Worm (Caenorhabditis elegans) whole organism, young adult: ENCODE results near the gene Y119D3B.12.

Experiments used
- C06A6.2 ChIP-seq: fragments of 200-800 bp; sonication (Bioruptor generic); conservative IDR thresholded peaks from 2 replicates; pipeline ENCODE4 v1.3.6; 2022; ENCODE audit warnings: missing genetic modification characterization, missing compliant biosample characterization
- D2030.7 ChIP-seq: fragments of 200-800 bp; sonication (Bioruptor generic); IDR thresholded peaks from 2 replicates; pipeline ENCODE4 v1.3.6; 2022; ENCODE audit warnings: missing genetic modification reagents, missing genetic modification characterization, missing compliant biosample characterization
- F10E7.11 ChIP-seq: sonication (generic microtip); optimal IDR thresholded peaks from 2 replicates; lab custom pipeline; 2017; ENCODE audit warnings: mild to moderate bottlenecking, missing genetic modification characterization, moderate library complexity, missing compliant biosample characterization
- F23B12.7 ChIP-seq: sonication (generic microtip); optimal IDR thresholded peaks from 2 replicates; lab custom pipeline; 2017; ENCODE audit warnings: missing genetic modification characterization, mild to moderate bottlenecking, missing compliant biosample characterization, antibody characterized with exemption, moderate library complexity; ENCODE audit not compliant: insufficient read depth
- F49E8.2 ChIP-seq: sonication (generic microtip); optimal IDR thresholded peaks from 3 replicates; lab custom pipeline; 2017; ENCODE audit warnings: missing genetic modification characterization, mild to moderate bottlenecking, missing compliant biosample characterization, antibody characterized with exemption, moderate library complexity; ENCODE audit not compliant: insufficient read depth
- F55B11.4 ChIP-seq: sonication (generic microtip); optimal IDR thresholded peaks from 2 replicates; lab custom pipeline; 2016; ENCODE audit warnings: missing compliant biosample characterization, missing genetic modification characterization, borderline replicate concordance; ENCODE audit not compliant: insufficient read depth
- T07F8.4 ChIP-seq: sonication (generic microtip); optimal IDR thresholded peaks from 2 replicates; lab custom pipeline; 2016; ENCODE audit warnings: mild to moderate bottlenecking, missing genetic modification characterization, moderate library complexity, missing compliant biosample characterization
- T26A5.8 ChIP-seq: sonication (generic microtip); optimal IDR thresholded peaks from 2 replicates; lab custom pipeline; 2016; ENCODE audit warnings: missing genetic modification characterization, missing compliant biosample characterization
- Y53G8AR.9 ChIP-seq: fragments of 200-800 bp; sonication (Bioruptor generic); conservative IDR thresholded peaks from 2 replicates; pipeline ENCODE4 v1.3.6; 2022; ENCODE audit warnings: missing genetic modification reagents, missing genetic modification characterization, missing compliant biosample characterization
- Y56A3A.18 ChIP-seq: fragments of 200-800 bp; sonication (Bioruptor generic); IDR thresholded peaks from 2 replicates; pipeline ENCODE4 v1.3.6; 2022; ENCODE audit warnings: missing genetic modification reagents, missing genetic modification characterization, missing compliant biosample characterization
- aptf-2 ChIP-seq: fragments of 200-800 bp; sonication (Bioruptor generic); conservative IDR thresholded peaks from 2 replicates; pipeline ENCODE4 v1.3.6; 2022; ENCODE audit warnings: missing genetic modification reagents, missing genetic modification characterization, missing compliant biosample characterization
- attf-6 ChIP-seq: fragments of 200-800 bp; sonication (Bioruptor generic); IDR thresholded peaks from 2 replicates; pipeline ENCODE4 v1.3.6; 2022; ENCODE audit warnings: missing genetic modification reagents, missing genetic modification characterization, missing compliant biosample characterization
- bed-2 ChIP-seq: fragments of 200-800 bp; sonication (Bioruptor generic); IDR thresholded peaks from 2 replicates; pipeline ENCODE4 v1.3.6; 2022; ENCODE audit warnings: missing genetic modification reagents, missing genetic modification characterization, missing compliant biosample characterization
- cebp-1 ChIP-seq, 2 experiments: fragments of 200-800 bp in 1 of 2; sonication (Bioruptor generic) in 1 of 2; sonication (generic microtip) in 1 of 2; IDR thresholded peaks in 1 of 2; optimal IDR thresholded peaks in 1 of 2; 2 replicates each; pipeline versions ENCODE4 v1.3.6 to Lab custom; 2017 to 2022; ENCODE audit warnings: missing compliant biosample characterization in 2 of 2, missing genetic modification characterization in 2 of 2, mild to moderate bottlenecking in 1 of 2, missing genetic modification reagents in 1 of 2, moderate library complexity in 1 of 2
- ceh-40 ChIP-seq: fragments of 200-800 bp; sonication (Bioruptor generic); IDR thresholded peaks from 2 replicates; pipeline ENCODE4 v1.3.6; 2022; ENCODE audit warnings: missing genetic modification characterization, missing compliant biosample characterization
- chd-7 ChIP-seq: sonication (generic microtip); optimal IDR thresholded peaks from 2 replicates; lab custom pipeline; 2016; ENCODE audit warnings: mild to moderate bottlenecking, missing genetic modification characterization, moderate library complexity, missing compliant biosample characterization
- die-1 ChIP-seq: sonication (generic microtip); optimal IDR thresholded peaks from 2 replicates; lab custom pipeline; 2016; ENCODE audit warnings: missing genotype, mild to moderate bottlenecking, missing genetic modification characterization, missing compliant biosample characterization
- dox-1 ChIP-seq: fragments of 200-800 bp; sonication (Bioruptor generic); IDR thresholded peaks from 2 replicates; pipeline ENCODE4 v1.3.6; 2022; ENCODE audit warnings: missing genetic modification reagents, missing genetic modification characterization, missing compliant biosample characterization
- egrh-3 ChIP-seq: fragments of 200-800 bp; sonication (Bioruptor generic); IDR thresholded peaks from 2 replicates; pipeline ENCODE4 v1.3.6; 2022; ENCODE audit warnings: missing genetic modification reagents, missing genetic modification characterization, missing compliant biosample characterization
- ekl-4 ChIP-seq: fragments of 200-800 bp; sonication (Bioruptor generic); IDR thresholded peaks from 2 replicates; pipeline ENCODE4 v1.3.6; 2022; ENCODE audit warnings: missing genetic modification reagents, missing genetic modification characterization, missing compliant biosample characterization
- hlh-26 ChIP-seq: fragments of 200-800 bp; sonication (Bioruptor generic); conservative IDR thresholded peaks from 2 replicates; pipeline ENCODE4 v1.3.6; 2022; ENCODE audit warnings: missing genetic modification reagents, missing genetic modification characterization, missing compliant biosample characterization
- hmg-1.2 ChIP-seq: fragments of 200-800 bp; sonication (Bioruptor generic); IDR thresholded peaks from 2 replicates; pipeline ENCODE4 v1.3.6; 2022; ENCODE audit warnings: missing genetic modification reagents, missing genetic modification characterization, missing compliant biosample characterization
- let-607 ChIP-seq, 2 experiments: fragments of 200-800 bp in 1 of 2; sonication (Bioruptor generic) in 1 of 2; sonication (generic microtip) in 1 of 2; optimal IDR thresholded peaks; 2 replicates each; lab custom pipeline; 2016 to 2018; ENCODE audit warnings: mild to moderate bottlenecking in 2 of 2, missing compliant biosample characterization in 2 of 2, missing genetic modification characterization in 2 of 2, moderate library complexity in 2 of 2, missing genotype in 1 of 2
- lin-26 ChIP-seq: fragments of 200-800 bp; sonication (Bioruptor generic); IDR thresholded peaks from 2 replicates; pipeline ENCODE4 v1.3.6; 2022; ENCODE audit warnings: missing genetic modification reagents, missing genetic modification characterization, missing compliant biosample characterization
- lin-54 ChIP-seq: fragments of 200-800 bp; sonication (Bioruptor generic); optimal IDR thresholded peaks from 2 replicates; lab custom pipeline; 2018; ENCODE audit warnings: mild to moderate bottlenecking, missing genetic modification characterization, missing compliant biosample characterization
- madf-8 ChIP-seq: fragments of 200-800 bp; sonication (Bioruptor generic); conservative IDR thresholded peaks from 2 replicates; pipeline ENCODE4 v1.3.6; 2022; ENCODE audit warnings: missing genetic modification reagents, missing genetic modification characterization, missing compliant biosample characterization
- mcd-1 ChIP-seq: fragments of 200-800 bp; sonication (Bioruptor generic); IDR thresholded peaks from 2 replicates; pipeline ENCODE4 v1.3.6; 2022; ENCODE audit warnings: missing genetic modification reagents, missing genetic modification characterization, missing compliant biosample characterization
- mxl-1 ChIP-seq: sonication (generic microtip); optimal IDR thresholded peaks from 2 replicates; lab custom pipeline; 2016; ENCODE audit warnings: missing genetic modification characterization, missing compliant biosample characterization
- nfya-2 ChIP-seq: fragments of 200-800 bp; sonication (Bioruptor generic); IDR thresholded peaks from 2 replicates; pipeline ENCODE4 v1.3.6; 2022; ENCODE audit warnings: missing genetic modification reagents, missing genetic modification characterization, missing compliant biosample characterization
- nfyb-1 ChIP-seq: fragments of 200-800 bp; sonication (Bioruptor generic); IDR thresholded peaks from 2 replicates; pipeline ENCODE4 v1.3.6; 2022; ENCODE audit warnings: missing genetic modification reagents, missing genetic modification characterization, missing compliant biosample characterization
- nhr-120 ChIP-seq: fragments of 200-800 bp; sonication (Bioruptor generic); IDR thresholded peaks from 2 replicates; pipeline ENCODE4 v1.3.6; 2022; ENCODE audit warnings: missing genetic modification characterization, missing compliant biosample characterization
- nhr-179 ChIP-seq: sonication (generic microtip); optimal IDR thresholded peaks from 2 replicates; lab custom pipeline; 2016; ENCODE audit warnings: mild to moderate bottlenecking, missing genetic modification characterization, missing compliant biosample characterization
- nhr-80 ChIP-seq: sonication (generic microtip); optimal IDR thresholded peaks from 2 replicates; lab custom pipeline; 2016; ENCODE audit warnings: missing genetic modification characterization, missing compliant biosample characterization
- pbrm-1 ChIP-seq: fragments of 200-800 bp; sonication (Bioruptor generic); IDR thresholded peaks from 2 replicates; pipeline ENCODE4 v1.3.6; 2022; ENCODE audit warnings: missing genetic modification reagents, missing genetic modification characterization, missing compliant biosample characterization
- pha-4 ChIP-seq: fragments of 150-350 bp; sonication (generic microtip); optimal IDR thresholded peaks from 2 replicates; lab custom pipeline; 2014; ENCODE audit warnings: missing biosample characterization, missing genetic modification reagents, missing genetic modification characterization
- rpc-1 ChIP-seq, 2 experiments: fragments of 150-350 bp in 1 of 2; sonication (generic microtip) in 1 of 2; optimal IDR thresholded peaks; 2 replicates each; lab custom pipeline; 2014 to 2018; ENCODE audit warnings: missing biosample characterization in 1 of 2, missing genetic modification characterization in 1 of 2, missing genetic modification reagents in 1 of 2, missing genotype in 1 of 2
- tlf-1 ChIP-seq: fragments of 200-800 bp; sonication (Bioruptor generic); optimal IDR thresholded peaks from 2 replicates; lab custom pipeline; 2018; ENCODE audit warnings: mild to moderate bottlenecking, missing genetic modification characterization, missing compliant biosample characterization
- unc-62 ChIP-seq: fragments of 150-350 bp; optimal IDR thresholded peaks from 2 replicates; lab custom pipeline; 2014; ENCODE audit warnings: missing biosample characterization, missing genetic modification reagents, missing genetic modification characterization
- xnd-1 ChIP-seq: sonication (generic microtip); optimal IDR thresholded peaks from 2 replicates; lab custom pipeline; 2016; ENCODE audit warnings: missing genotype, missing genetic modification reagents, missing genetic modification characterization, missing compliant biosample characterization
- zfh-2 ChIP-seq: fragments of 200-800 bp; sonication (Bioruptor generic); conservative IDR thresholded peaks from 2 replicates; pipeline ENCODE4 v1.3.6; 2022; ENCODE audit warnings: missing genetic modification reagents, missing genetic modification characterization, missing compliant biosample characterization
- zim-3 ChIP-seq: sonication (generic microtip); optimal IDR thresholded peaks from 2 replicates; lab custom pipeline; 2017; ENCODE audit warnings: mild to moderate bottlenecking, missing genetic modification characterization, moderate library complexity, missing compliant biosample characterization
- ztf-22 ChIP-seq: fragments of 200-800 bp; sonication (Bioruptor generic); optimal IDR thresholded peaks from 2 replicates; lab custom pipeline; 2018; ENCODE audit warnings: mild to moderate bottlenecking, missing genetic modification characterization, moderate library complexity, missing compliant biosample characterization
- ztf-26 ChIP-seq: sonication (generic microtip); optimal IDR thresholded peaks from 2 replicates; lab custom pipeline; 2017; ENCODE audit warnings: missing genetic modification characterization, missing compliant biosample characterization
- ztf-6 ChIP-seq: fragments of 200-800 bp; sonication (Bioruptor generic); IDR thresholded peaks from 2 replicates; pipeline ENCODE4 v1.3.6; 2022; ENCODE audit warnings: missing genetic modification reagents, missing genetic modification characterization, missing compliant biosample characterization

The Y119D3B.12 gene

ce11 chrIII:1218221-1218620 lies 15.9 kb downstream of the Y119D3B.12 start (continued):
- TF ChIP-seq mxl-1 (tag; lab: Kevin White, UChicago) (peak; percentile 25), rpc-1 (optimal IDR thresholded peaks at IDR 0.05; lab: Kevin White, UChicago) (peak; percentile 59), rpc-1 (tag; optimal IDR thresholded peaks at IDR 0.05; lab: Kevin White, UChicago) (peak; percentile 78), D2030.7 (GFP tag; lab: Robert Waterston, UW) (peak; percentile 51), Y53G8AR.9 (GFP tag; lab: Robert Waterston, UW) (peak; percentile 36; the same call in 1 of the 2 replicates), ztf-26 (tag; lab: Kevin White, UChicago) (peak; percentile 13)
- TF ChIP-seq, all 124 proteins: peak for 27

DNA sequence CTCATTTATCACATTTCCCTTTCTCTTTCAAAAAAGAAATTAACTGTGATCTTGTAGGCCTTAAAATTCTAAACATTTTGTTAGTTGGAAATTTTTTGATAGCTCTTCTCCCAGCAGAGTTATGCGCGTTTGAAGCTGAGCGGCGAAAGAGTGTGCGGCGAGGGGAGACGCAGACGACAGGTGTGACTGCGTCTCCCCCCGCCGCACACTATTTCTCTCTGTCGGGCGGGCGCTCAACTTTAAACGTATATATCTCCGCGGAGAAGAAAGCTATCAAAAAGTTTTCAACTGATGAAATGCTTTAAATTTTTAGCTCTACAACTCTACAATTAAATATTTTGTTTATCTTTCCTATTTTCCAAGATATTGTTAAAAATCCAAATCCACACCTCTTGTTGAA lies 16.7 kb downstream of the Y119D3B.12 start:
- TF ChIP-seq xnd-1 (tag; lab: Kevin White, UChicago) (no peak), zfh-2 (GFP tag; lab: Robert Waterston, UW) (no peak), egrh-3 (GFP tag; lab: Robert Waterston, UW) (peak; percentile 10; the same call in 1 of the 2 replicates), zim-3 (tag; lab: Kevin White, UChicago) (no peak), F49E8.2 (tag; lab: Kevin White, UChicago) (no peak), ceh-40 (no peak), ztf-6 (GFP tag; lab: Robert Waterston, UW) (no peak), nhr-179 (tag; lab: Kevin White, UChicago) (no peak), aptf-2 (GFP tag; lab: Robert Waterston, UW) (no peak), T26A5.8 (tag; lab: Kevin White, UChicago) (no peak), pbrm-1 (GFP tag; lab: Robert Waterston, UW) (no peak), Y56A3A.18 (no peak), F23B12.7 (tag; lab: Kevin White, UChicago) (no peak), hmg-1.2 (GFP tag; lab: Robert Waterston, UW) (peak; percentile 97), madf-8 (GFP tag; lab: Robert Waterston, UW) (no peak), let-607 (tag; optimal IDR thresholded peaks at IDR 0.05; lab: Kevin White, UChicago) (no peak), nhr-80 (tag; lab: Kevin White, UChicago) (no peak)

- TF ChIP-seq zim-3 (tag; lab: Kevin White, UChicago), result no peak
- TF ChIP-seq attf-6, result no peak
- TF ChIP-seq xnd-1 (tag; lab: Kevin White, UChicago), result no peak
- no peak for TF ChIP-seq cebp-1 (GFP tag; IDR thresholded peaks at IDR 0.05; lab: Robert Waterston, UW)
- TF ChIP-seq cebp-1 (tag; optimal IDR thresholded peaks at IDR 0.05; lab: Kevin White, UChicago), result peak; percentile 19
- TF ChIP-seq ztf-22 (GFP tag; lab: Kevin White, UChicago), result no peak
- no peak for TF ChIP-seq F10E7.11 (tag; lab: Kevin White, UChicago)
- TF ChIP-seq bed-2 (GFP tag; lab: Robert Waterston, UW), result no peak
- TF ChIP-seq egrh-3 (GFP tag; lab: Robert Waterston, UW), result peak; percentile 46; the same call in 1 of the 2 replicates
- no peak for TF ChIP-seq lin-26 (GFP tag; lab: Robert Waterston, UW)
- TF ChIP-seq lin-54 (GFP tag; lab: Kevin White, UChicago), result no peak
- TF ChIP-seq chd-7, result no peak
- TF ChIP-seq pha-4 (tag; lab: Kevin White, UChicago), result no peak
- TF ChIP-seq nfyb-1 (GFP tag; lab: Robert Waterston, UW), result no peak
- peak; percentile 40; the same call in 1 of the 2 replicates for TF ChIP-seq dox-1 (GFP tag; lab: Robert Waterston, UW)
- TF ChIP-seq nhr-120 (GFP tag; lab: Robert Waterston, UW), result no peak
- TF ChIP-seq mcd-1 (GFP tag; lab: Robert Waterston, UW), result no peak
- no peak for TF ChIP-seq die-1 (tag; lab: Kevin White, UChicago)
- TF ChIP-seq hlh-26, result no peak
- peak; percentile 21 for TF ChIP-seq tlf-1
- no peak for TF ChIP-seq ekl-4 (GFP tag; lab: Robert Waterston, UW)
- TF ChIP-seq nfya-2 (GFP tag; lab: Robert Waterston, UW), result no peak
- peak; percentile 61 for TF ChIP-seq nhr-80 (tag; lab: Kevin White, UChicago)
- no peak for TF ChIP-seq T07F8.4 (tag; lab: Kevin White, UChicago)
- no peak for TF ChIP-seq unc-62
- TF ChIP-seq C06A6.2 (GFP tag; lab: Robert Waterston, UW), result no peak
- TF ChIP-seq F55B11.4 (tag; lab: Kevin White, UChicago), result no peak
Observed at ce11 chrIII:1220012-1220411, 17.7 kb downstream of the Y119D3B.12 start.
